Worm (Caenorhabditis elegans): ENCODE results near the gene srd-11.

Gene srd-11

DNA sequence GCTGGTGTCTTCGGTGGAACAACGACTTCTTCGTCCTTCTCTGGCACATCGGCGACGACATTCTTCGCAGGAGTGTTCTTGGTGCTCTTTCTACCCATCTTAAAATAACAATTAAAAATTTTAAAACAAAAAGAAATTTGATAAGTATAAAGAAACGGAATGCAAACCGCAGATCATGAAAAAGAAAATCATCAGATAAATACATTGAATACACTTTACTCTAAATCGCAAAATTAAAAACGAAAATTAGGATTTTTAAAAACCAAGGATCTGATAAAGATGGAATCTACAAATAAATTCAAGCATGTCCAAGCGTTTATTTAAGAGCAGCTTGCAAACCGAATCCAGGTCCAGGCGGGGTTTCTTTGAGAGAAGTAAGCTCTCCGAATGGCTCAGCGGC, 4.8 kb upstream of the srd-11 start, which contains the start of gene F53F4.11:
F53F4.11 (minus strand) TSS at position 101 of the 400 bp plus-strand sequence.
- TF ChIP-seq sma-9 (GFP tag; optimal IDR thresholded peaks at IDR 0.05): no peak
- TF ChIP-seq sma-9 (tag; optimal IDR thresholded peaks at IDR 0.05): no peak
- TF ChIP-seq elt-1 (tag; optimal IDR thresholded peaks at IDR 0.05): no peak

ce11 chrV:13621720-13622119, 2.1 kb upstream of the srd-11 start, which contains the start of gene F53F4.16:
Gene F53F4.16, minus strand, starts transcription at chrV:13621820.
- TF ChIP-seq nhr-10 (tag; optimal IDR thresholded peaks at IDR 0.05) (no peak), mbf-1 (tag; optimal IDR thresholded peaks at IDR 0.05) (no peak), nhr-237 (tag; optimal IDR thresholded peaks at IDR 0.05) (no peak), sma-9 (GFP tag; optimal IDR thresholded peaks at IDR 0.05) (no peak), sma-9 (tag; optimal IDR thresholded peaks at IDR 0.05) (no peak), mdl-1 (tag; optimal IDR thresholded peaks at IDR 0.05) (no peak), crh-2 (tag; optimal IDR thresholded peaks at IDR 0.05) (no peak), ceh-16 (tag; optimal IDR thresholded peaks at IDR 0.05) (no peak), fos-1 (tag; optimal IDR thresholded peaks at IDR 0.05) (no peak), gmeb-1 (tag; optimal IDR thresholded peaks at IDR 0.05) (no peak), peb-1 (tag; optimal IDR thresholded peaks at IDR 0.05) (no peak), nhr-21 (tag; optimal IDR thresholded peaks at IDR 0.05) (no peak), blmp-1 (tag; optimal IDR thresholded peaks at IDR 0.05; ENCODE audit: insufficient read depth) (no peak), egl-27 (tag; optimal IDR thresholded peaks at IDR 0.05) (no peak), nhr-11 (tag; optimal IDR thresholded peaks at IDR 0.05) (no peak), aly-2 (tag; optimal IDR thresholded peaks at IDR 0.05) (no peak), dmd-4 (tag; optimal IDR thresholded peaks at IDR 0.05) (no peak)

ce11 chrV:13620676-13621075, 1.0 kb upstream of the srd-11 start, which contains the start of gene F53F4.15:
Gene F53F4.15, plus strand, starts transcription at chrV:13620976.
- no peak for TF ChIP-seq ceh-16 (tag; optimal IDR thresholded peaks at IDR 0.05)
- no peak for TF ChIP-seq unc-55 (GFP tag; optimal IDR thresholded peaks at IDR 0.05)
- TF ChIP-seq peb-1 (tag; optimal IDR thresholded peaks at IDR 0.05): no peak
- no peak for TF ChIP-seq crh-2 (tag; optimal IDR thresholded peaks at IDR 0.05)
- TF ChIP-seq elt-1 (tag; optimal IDR thresholded peaks at IDR 0.05): no peak
- TF ChIP-seq sem-4 (tag; optimal IDR thresholded peaks at IDR 0.05): no peak
- TF ChIP-seq ZK546.5 (tag; optimal IDR thresholded peaks at IDR 0.05): no peak
- TF ChIP-seq nhr-77 (tag; optimal IDR thresholded peaks at IDR 0.05): no peak
- no peak for TF ChIP-seq unc-62 (GFP tag; optimal IDR thresholded peaks at IDR 0.05)
- TF ChIP-seq C34F6.9 (tag; optimal IDR thresholded peaks at IDR 0.05): no peak
- TF ChIP-seq nhr-129 (tag; optimal IDR thresholded peaks at IDR 0.05): no peak
- TF ChIP-seq aly-2 (tag; optimal IDR thresholded peaks at IDR 0.05): no peak
- TF ChIP-seq nhr-12 (tag; optimal IDR thresholded peaks at IDR 0.05): no peak
- no peak for TF ChIP-seq ama-1 (optimal IDR thresholded peaks at IDR 0.05)
- no peak for TF ChIP-seq lin-39 (tag; optimal IDR thresholded peaks at IDR 0.05)
- TF ChIP-seq lsy-2 (tag; optimal IDR thresholded peaks at IDR 0.05): no peak
- no peak for TF ChIP-seq sma-9 (GFP tag; optimal IDR thresholded peaks at IDR 0.05)
- TF ChIP-seq sma-9 (tag; optimal IDR thresholded peaks at IDR 0.05): no peak
- no peak for TF ChIP-seq ceh-82 (tag; optimal IDR thresholded peaks at IDR 0.05)
- no peak for TF ChIP-seq nhr-23 (tag; optimal IDR thresholded peaks at IDR 0.05)

DNA sequence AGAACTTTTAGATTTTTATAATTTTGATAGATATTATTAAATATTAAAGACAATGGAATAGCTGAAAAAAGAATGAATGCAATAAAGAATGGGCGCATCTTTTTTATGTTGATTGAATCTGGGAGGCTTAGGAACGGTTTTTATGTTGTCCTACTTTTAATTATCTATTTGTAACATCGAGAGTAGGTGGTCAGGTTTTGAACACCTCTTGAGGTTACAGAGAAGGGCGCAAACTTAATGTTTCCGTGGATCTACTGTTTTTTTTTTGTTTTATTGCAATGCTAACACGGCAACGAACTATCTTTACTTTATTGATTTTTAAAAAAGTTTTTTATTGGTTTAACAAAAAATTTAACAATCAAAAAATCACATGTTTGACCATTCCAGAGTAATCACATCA, 5.8 kb downstream of the srd-11 start, which contains the start of gene F53F4.7:
F53F4.7 (minus strand) TSS at position 101 of the 400 bp plus-strand sequence.
- no peak for TF ChIP-seq ztf-11 (tag; optimal IDR thresholded peaks at IDR 0.05)
- TF ChIP-seq lsy-2 (tag; optimal IDR thresholded peaks at IDR 0.05): no peak
- no peak for TF ChIP-seq mab-5 (tag; optimal IDR thresholded peaks at IDR 0.05)
- TF ChIP-seq unc-39 (tag; optimal IDR thresholded peaks at IDR 0.05): no peak
- no peak for TF ChIP-seq aly-2 (tag; optimal IDR thresholded peaks at IDR 0.05)
- no peak for TF ChIP-seq C34F6.9 (tag; optimal IDR thresholded peaks at IDR 0.05)
- no peak for TF ChIP-seq ztf-4 (tag; optimal IDR thresholded peaks at IDR 0.05)
- no peak for TF ChIP-seq elt-3 (tag; optimal IDR thresholded peaks at IDR 0.05)
- no peak for TF ChIP-seq unc-55 (GFP tag; optimal IDR thresholded peaks at IDR 0.05)
- no peak for TF ChIP-seq nhr-77 (tag; optimal IDR thresholded peaks at IDR 0.05)

DNA sequence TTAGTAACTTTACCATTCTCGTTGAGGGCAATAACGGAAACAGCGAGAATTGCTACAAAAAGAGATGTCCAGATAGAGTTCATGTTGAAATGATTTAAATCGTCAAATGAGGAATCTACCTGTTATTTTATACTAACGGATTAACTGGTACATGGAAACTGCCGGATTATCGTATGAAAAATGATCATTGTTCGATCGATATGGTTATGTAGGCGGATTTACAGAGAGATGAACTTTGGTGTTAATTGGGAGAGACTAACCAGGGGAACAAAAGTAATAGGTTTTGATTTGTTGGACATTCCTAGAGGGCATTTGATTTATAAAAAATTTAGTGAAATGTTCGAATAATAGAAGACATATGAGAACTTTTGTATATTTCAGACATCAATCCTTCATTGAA, 7.9 kb downstream of the srd-11 start, which contains the start of gene spig-9:
spig-9 (minus strand) TSS at position 101 of the 400 bp plus-strand sequence.
- TF ChIP-seq blmp-1 (tag; optimal IDR thresholded peaks at IDR 0.05; ENCODE audit: insufficient read depth) (no peak), egl-27 (tag; optimal IDR thresholded peaks at IDR 0.05) (no peak), lin-13 (GFP tag; optimal IDR thresholded peaks at IDR 0.05) (no peak)
